Worm (Caenorhabditis elegans) whole organism, L4 larva: ENCODE measurements around the gene ocam-1.

ENCODE experiments used
- F10B5.3 ChIP-seq: sonication (generic microtip); optimal IDR thresholded peaks from 2 replicates; lab custom pipeline; 2016; ENCODE audit warnings: mild to moderate bottlenecking, missing genetic modification characterization, missing compliant biosample characterization
- F26F4.8 ChIP-seq: fragments of 200-800 bp; sonication (Bioruptor generic); conservative IDR thresholded peaks from 2 replicates; pipeline ENCODE4 v1.3.6; 2022; ENCODE audit warnings: missing genetic modification characterization, missing compliant biosample characterization
- T26A8.4 ChIP-seq: fragments of 200-800 bp; sonication (Bioruptor generic); IDR thresholded peaks from 2 replicates; pipeline ENCODE4 v1.3.6; 2022; ENCODE audit warnings: missing genetic modification characterization, missing compliant biosample characterization
- Y5F2A.4 ChIP-seq: fragments of 200-800 bp; sonication (Bioruptor generic); optimal IDR thresholded peaks from 2 replicates; lab custom pipeline; 2018; ENCODE audit warnings: mild to moderate bottlenecking, missing genetic modification characterization, missing compliant biosample characterization
- Y75B8A.6 ChIP-seq: fragments of 200-800 bp; sonication (Bioruptor generic); IDR thresholded peaks from 2 replicates; pipeline ENCODE4 v1.3.6; 2022; ENCODE audit warnings: missing genetic modification reagents, missing genetic modification characterization, missing compliant biosample characterization
- ama-1 ChIP-seq: fragments of 150-350 bp; optimal IDR thresholded peaks from 2 replicates; lab custom pipeline; 2014; ENCODE audit warnings: inconsistent platforms, mixed read lengths
- arid-1 ChIP-seq: fragments of 200-800 bp; sonication (Bioruptor generic); conservative IDR thresholded peaks from 2 replicates; pipeline ENCODE4 v1.3.6; 2022; ENCODE audit warnings: missing genetic modification reagents, missing genetic modification characterization, missing compliant biosample characterization
- attf-4 ChIP-seq: sonication (generic microtip); optimal IDR thresholded peaks from 3 replicates; lab custom pipeline; 2017; ENCODE audit warnings: missing biosample characterization, missing genetic modification characterization
- ceh-28 ChIP-seq: fragments of 150-350 bp; optimal IDR thresholded peaks from 2 replicates; lab custom pipeline; 2014; ENCODE audit warnings: missing biosample characterization, missing genetic modification reagents, missing genetic modification characterization
- ceh-44 ChIP-seq: fragments of 200-800 bp; sonication (Bioruptor generic); IDR thresholded peaks from 2 replicates; pipeline ENCODE4 v1.3.6; 2022; ENCODE audit warnings: missing genetic modification reagents, missing genetic modification characterization, missing compliant biosample characterization
- ceh-62 ChIP-seq: sonication (generic microtip); optimal IDR thresholded peaks from 2 replicates; lab custom pipeline; 2017; ENCODE audit warnings: missing biosample characterization, missing genetic modification characterization
- ceh-82 ChIP-seq: sonication (generic microtip); optimal IDR thresholded peaks from 2 replicates; lab custom pipeline; 2017; ENCODE audit warnings: missing biosample characterization, missing genetic modification characterization
- ces-1 ChIP-seq: fragments of 150-350 bp; sonication (generic microtip); optimal IDR thresholded peaks from 4 replicates; lab custom pipeline; 2014; ENCODE audit warnings: missing biosample characterization, missing genetic modification reagents, missing genetic modification characterization
- cey-2 ChIP-seq: sonication (generic microtip); optimal IDR thresholded peaks from 3 replicates; lab custom pipeline; 2017; ENCODE audit warnings: missing genetic modification characterization, mild to moderate bottlenecking, missing compliant biosample characterization, antibody characterized with exemption, borderline replicate concordance; ENCODE audit not compliant: insufficient read depth
- daf-12 ChIP-seq: fragments of 150-350 bp; optimal IDR thresholded peaks from 2 replicates; lab custom pipeline; 2014; ENCODE audit warnings: missing biosample characterization, missing genetic modification reagents, missing genetic modification characterization
- dmd-8 ChIP-seq: fragments of 200-800 bp; sonication (Bioruptor generic); IDR thresholded peaks from 2 replicates; pipeline ENCODE4 v1.3.6; 2022; ENCODE audit warnings: missing genetic modification characterization, missing compliant biosample characterization
- dmd-9 ChIP-seq: fragments of 200-800 bp; sonication (Bioruptor generic); IDR thresholded peaks from 2 replicates; pipeline ENCODE4 v1.3.6; 2022; ENCODE audit warnings: missing genetic modification reagents, missing genetic modification characterization, missing compliant biosample characterization
- dpl-1 ChIP-seq: fragments of 150-350 bp; optimal IDR thresholded peaks from 2 replicates; lab custom pipeline; 2014; ENCODE audit warnings: missing biosample characterization, missing genetic modification reagents, missing genetic modification characterization
- egl-43 ChIP-seq: fragments of 200-800 bp; sonication (Bioruptor generic); IDR thresholded peaks from 2 replicates; pipeline ENCODE4 v1.3.6; 2022; ENCODE audit warnings: missing genetic modification reagents, missing genetic modification characterization, missing compliant biosample characterization
- fos-1 ChIP-seq: fragments of 150-350 bp; optimal IDR thresholded peaks from 2 replicates; lab custom pipeline; 2014; ENCODE audit warnings: missing biosample characterization, missing genetic modification characterization
- hif-1 ChIP-seq, 2 experiments: sonication (generic microtip); optimal IDR thresholded peaks; 2 replicates each; lab custom pipeline; 2016 to 2017; ENCODE audit warnings: missing compliant biosample characterization in 2 of 2, missing genetic modification characterization in 2 of 2, missing genetic modification reagents in 2 of 2, missing genotype in 2 of 2, mild to moderate bottlenecking in 1 of 2
- hlh-11 ChIP-seq: fragments of 200-800 bp; sonication (Bioruptor generic); optimal IDR thresholded peaks from 2 replicates; lab custom pipeline; 2018; ENCODE audit warnings: mild to moderate bottlenecking, missing genetic modification characterization, missing compliant biosample characterization
- hmg-1.1 ChIP-seq: fragments of 200-800 bp; sonication (Bioruptor generic); IDR thresholded peaks from 2 replicates; pipeline ENCODE4 v1.3.6; 2022; ENCODE audit warnings: missing genetic modification reagents, missing genetic modification characterization, missing compliant biosample characterization
- lin-15B ChIP-seq: fragments of 150-350 bp; sonication (generic microtip); optimal IDR thresholded peaks from 3 replicates; lab custom pipeline; 2014; ENCODE audit warnings: missing biosample characterization, missing genetic modification characterization
- lin-29 ChIP-seq: fragments of 200-800 bp; sonication (Bioruptor generic); IDR thresholded peaks from 2 replicates; pipeline ENCODE4 v1.3.6; 2022; ENCODE audit warnings: missing genetic modification reagents, missing genetic modification characterization, missing compliant biosample characterization
- madf-5 ChIP-seq, 2 experiments: fragments of 200-800 bp; sonication (Bioruptor generic); IDR thresholded peaks; 2 replicates each; pipeline ENCODE4 v1.3.6; 2022; ENCODE audit warnings: missing compliant biosample characterization in 2 of 2, missing genetic modification characterization in 2 of 2
- mdl-1 ChIP-seq, 2 experiments: fragments of 150-350 bp in 1 of 2; sonication (generic microtip) in 1 of 2; optimal IDR thresholded peaks; 2 replicates each; lab custom pipeline; 2014 to 2017; ENCODE audit warnings: missing biosample characterization in 2 of 2, missing genetic modification characterization in 2 of 2
- mdt-29 ChIP-seq: fragments of 200-800 bp; sonication (Bioruptor generic); IDR thresholded peaks from 2 replicates; pipeline ENCODE4 v1.3.6; 2022; ENCODE audit warnings: missing genetic modification reagents, missing genetic modification characterization, missing compliant biosample characterization
- mes-2 ChIP-seq: sonication (generic microtip); optimal IDR thresholded peaks from 2 replicates; lab custom pipeline; 2016; ENCODE audit warnings: missing genotype, mild to moderate bottlenecking, missing genetic modification characterization, missing compliant biosample characterization; ENCODE audit not compliant: poor library complexity, severe bottlenecking
- nhr-102 ChIP-seq: sonication (generic microtip); optimal IDR thresholded peaks from 2 replicates; lab custom pipeline; 2016; ENCODE audit warnings: mild to moderate bottlenecking, missing genetic modification characterization, moderate library complexity, missing compliant biosample characterization
- nhr-11 ChIP-seq: fragments of 150-350 bp; optimal IDR thresholded peaks from 2 replicates; lab custom pipeline; 2014; ENCODE audit warnings: missing biosample characterization, missing genetic modification characterization
- nhr-25 ChIP-seq: sonication (generic microtip); optimal IDR thresholded peaks from 2 replicates; lab custom pipeline; 2017; ENCODE audit warnings: missing genetic modification characterization, mild to moderate bottlenecking, missing compliant biosample characterization, antibody characterized with exemption, moderate library complexity, borderline replicate concordance; ENCODE audit not compliant: insufficient read depth
- nhr-41 ChIP-seq: fragments of 200-800 bp; sonication (Bioruptor generic); IDR thresholded peaks from 2 replicates; pipeline ENCODE4 v1.3.6; 2022; ENCODE audit warnings: missing genetic modification reagents, missing genetic modification characterization, missing compliant biosample characterization
- nhr-6 ChIP-seq: fragments of 150-350 bp; optimal IDR thresholded peaks from 2 replicates; lab custom pipeline; 2014; ENCODE audit warnings: missing biosample characterization, missing genetic modification characterization
- nhr-77 ChIP-seq: fragments of 150-350 bp; optimal IDR thresholded peaks from 2 replicates; lab custom pipeline; 2014; ENCODE audit warnings: missing biosample characterization, missing genetic modification characterization
- php-3 ChIP-seq: fragments of 200-800 bp; sonication (Bioruptor generic); IDR thresholded peaks from 2 replicates; pipeline ENCODE4 v1.3.6; 2022; ENCODE audit warnings: missing genetic modification reagents, missing genetic modification characterization, missing compliant biosample characterization
- pqm-1 ChIP-seq: sonication (generic microtip); optimal IDR thresholded peaks from 2 replicates; lab custom pipeline; 2017; ENCODE audit warnings: missing biosample characterization, missing genetic modification characterization
- rbr-2 ChIP-seq: sonication (generic microtip); optimal IDR thresholded peaks from 2 replicates; lab custom pipeline; 2016; ENCODE audit warnings: missing genotype, missing genetic modification characterization, missing compliant biosample characterization
- saeg-2 ChIP-seq: fragments of 200-800 bp; sonication (Bioruptor generic); IDR thresholded peaks from 2 replicates; pipeline ENCODE4 v1.3.6; 2022; ENCODE audit warnings: missing genetic modification reagents, missing genetic modification characterization, missing compliant biosample characterization
- sdz-12 ChIP-seq: fragments of 200-800 bp; sonication (Bioruptor generic); optimal IDR thresholded peaks from 2 replicates; lab custom pipeline; 2018; ENCODE audit warnings: mild to moderate bottlenecking, missing genetic modification characterization, missing compliant biosample characterization
- set-16 ChIP-seq: fragments of 200-800 bp; sonication (Bioruptor generic); IDR thresholded peaks from 2 replicates; pipeline ENCODE4 v1.3.6; 2022; ENCODE audit warnings: missing genetic modification reagents, missing genetic modification characterization, missing compliant biosample characterization
- skn-1 ChIP-seq: fragments of 150-350 bp; optimal IDR thresholded peaks from 2 replicates; lab custom pipeline; 2014; ENCODE audit warnings: missing biosample characterization, missing genetic modification characterization
- snpc-1.2 ChIP-seq: fragments of 200-800 bp; sonication (Bioruptor generic); IDR thresholded peaks from 2 replicates; pipeline ENCODE4 v1.3.6; 2022; ENCODE audit warnings: missing genetic modification reagents, missing genetic modification characterization, missing compliant biosample characterization
- snpc-4 ChIP-seq: fragments of 150-350 bp; optimal IDR thresholded peaks from 2 replicates; lab custom pipeline; 2014; ENCODE audit warnings: missing biosample characterization, missing genetic modification characterization
- spr-1 ChIP-seq: sonication (generic microtip); optimal IDR thresholded peaks from 2 replicates; lab custom pipeline; 2016; ENCODE audit warnings: mild to moderate bottlenecking, missing genetic modification characterization, missing compliant biosample characterization
- tag-97 ChIP-seq: fragments of 200-800 bp; sonication (Bioruptor generic); IDR thresholded peaks from 2 replicates; pipeline ENCODE4 v1.3.6; 2022; ENCODE audit warnings: missing genetic modification characterization, missing compliant biosample characterization
- unc-130 ChIP-seq: sonication (generic microtip); optimal IDR thresholded peaks from 2 replicates; lab custom pipeline; 2016; ENCODE audit warnings: missing genetic modification reagents, missing genetic modification characterization, missing compliant biosample characterization
- unc-62 ChIP-seq, 3 experiments: fragments of 150-350 bp in 1 of 3; sonication (generic microtip); optimal IDR thresholded peaks in 2 of 3; peaks in 1 of 3; 1 replicate in 1 of 3; 2 replicates in 2 of 3; lab custom pipeline; 2014 to 2017; ENCODE audit warnings: missing biosample characterization in 3 of 3, missing genetic modification characterization in 3 of 3, missing genetic modification reagents in 3 of 3, missing genotype in 1 of 3
- zag-1 ChIP-seq: fragments of 150-350 bp; optimal IDR thresholded peaks from 2 replicates; lab custom pipeline; 2014; ENCODE audit warnings: missing biosample characterization, missing genetic modification characterization
- zfp-2 ChIP-seq: sonication (generic microtip); optimal IDR thresholded peaks from 2 replicates; lab custom pipeline; 2016; ENCODE audit warnings: mild to moderate bottlenecking, missing genetic modification characterization, missing compliant biosample characterization
- ztf-7 ChIP-seq: fragments of 150-350 bp; optimal IDR thresholded peaks from 2 replicates; lab custom pipeline; 2014; ENCODE audit warnings: missing biosample characterization, missing genetic modification characterization

Gene ocam-1

DNA sequence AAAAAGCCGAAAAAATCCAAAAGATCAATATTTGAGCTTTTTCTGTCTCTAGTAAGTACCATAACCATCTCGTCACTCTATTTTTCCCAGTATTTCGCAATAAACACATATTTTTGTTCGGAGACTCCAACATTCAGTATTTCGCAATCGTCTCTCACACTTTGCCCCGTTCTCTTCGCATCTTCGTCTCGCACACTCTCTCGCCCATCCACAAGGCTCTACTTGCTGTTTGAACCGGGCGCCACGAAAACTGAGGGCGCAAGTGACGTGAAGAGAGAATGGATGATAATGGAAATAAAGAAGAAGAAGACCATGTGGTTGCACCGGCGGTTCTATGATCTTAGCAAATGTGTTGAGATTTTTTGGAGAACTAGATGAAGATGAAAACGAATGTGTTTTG, 32.6 kb upstream of the ocam-1 start (continued):
- TF ChIP-seq mdt-29 (GFP tag; lab: Robert Waterston, UW) (peak; percentile 87), hmg-1.1 (GFP tag; lab: Robert Waterston, UW) (peak; percentile 93), nhr-11 (tag; lab: Kevin White, UChicago) (peak; percentile 98), ceh-62 (tag; lab: Kevin White, UChicago) (no peak), dpl-1 (peak; percentile 65), rbr-2 (tag; lab: Kevin White, UChicago) (peak; percentile 88), hif-1 (tag; optimal IDR thresholded peaks at IDR 0.05; lab: Kevin White, UChicago) (peak; percentile 15 to 86), hlh-11 (tag; lab: Kevin White, UChicago) (peak; percentile 99), unc-62 (GFP tag; optimal IDR thresholded peaks at IDR 0.05 in 1 of 2; lab: Kevin White, UChicago) (peak in 1 of 2 experiments; percentile 99), unc-62 (tag; optimal IDR thresholded peaks at IDR 0.05; lab: Kevin White, UChicago) (no peak), sdz-12 (GFP tag; lab: Kevin White, UChicago) (no peak), tag-97 (GFP tag; lab: Robert Waterston, UW) (no peak), ceh-82 (tag; lab: Kevin White, UChicago) (no peak), cey-2 (peak; percentile 11), spr-1 (tag; lab: Kevin White, UChicago) (peak; percentile 88), dmd-8 (no peak), nhr-6 (tag; lab: Kevin White, UChicago) (peak; percentile 98), Y75B8A.6 (peak; percentile 63; the same call in 1 of the 2 replicates), snpc-4 (tag; lab: Kevin White, UChicago) (peak; percentile 45), ceh-44 (no peak), lin-15B (tag; lab: Kevin White, UChicago) (no peak), attf-4 (no peak), ama-1 (lab: Kevin White, UChicago) (peak; percentile 22), lin-29 (GFP tag; lab: Robert Waterston, UW) (no peak), F26F4.8 (GFP tag; lab: Robert Waterston, UW) (no peak), daf-12 (tag; lab: Kevin White, UChicago) (no peak), zfp-2 (tag; lab: Kevin White, UChicago) (peak; percentile 18), fos-1 (no peak), ztf-7 (tag; lab: Kevin White, UChicago) (peak; percentile 26), egl-43 (GFP tag; lab: Robert Waterston, UW) (peak; percentile 68), set-16 (GFP tag; lab: Robert Waterston, UW) (peak; percentile 61), nhr-41 (GFP tag; lab: Robert Waterston, UW) (peak; percentile 72; the same call in 1 of the 2 replicates), arid-1 (peak; percentile 62; the same call in 1 of the 2 replicates), mdl-1 (tag; optimal IDR thresholded peaks at IDR 0.05; lab: Kevin White, UChicago) (peak; percentile 54 to 95), nhr-77 (tag; lab: Kevin White, UChicago) (peak; percentile 97), F10B5.3 (tag; lab: Kevin White, UChicago) (no peak), nhr-25 (peak; percentile 29), T26A8.4 (GFP tag; lab: Robert Waterston, UW) (peak; percentile 84), skn-1 (tag; lab: Kevin White, UChicago) (no peak), ceh-28 (tag; lab: Kevin White, UChicago) (peak; percentile 43), ces-1 (GFP tag; lab: Kevin White, UChicago) (no peak), snpc-1.2 (no peak), zag-1 (tag; lab: Kevin White, UChicago) (no peak), php-3 (no peak), dmd-9 (GFP tag; lab: Robert Waterston, UW) (no peak), saeg-2 (peak; percentile 63; the same call in 1 of the 2 replicates), unc-130 (GFP tag; lab: Kevin White, UChicago) (no peak), nhr-102 (peak; percentile 79), madf-5 (GFP tag; IDR thresholded peaks at IDR 0.05; lab: Robert Waterston, UW) (no peak), mes-2 (tag; lab: Kevin White, UChicago) (peak; percentile 72), Y5F2A.4 (no peak), pqm-1 (tag; lab: Kevin White, UChicago) (peak; percentile 63)
